Worm (Caenorhabditis elegans) whole organism, mixed stage, embryonic: ENCODE results near the gene T02H6.3.

Experiments
- M03D4.4 ChIP-seq: sonication (generic microtip); optimal IDR thresholded peaks from 2 replicates; lab custom pipeline; 2017; ENCODE audit warnings: mild to moderate bottlenecking, missing genetic modification characterization, missing compliant biosample characterization
- ceh-39 ChIP-seq: fragments of 150-350 bp; optimal IDR thresholded peaks from 2 replicates; lab custom pipeline; 2014; ENCODE audit warnings: missing biosample characterization, missing genetic modification characterization
- ham-2 ChIP-seq: fragments of 200-800 bp; sonication (Bioruptor generic); optimal IDR thresholded peaks from 2 replicates; lab custom pipeline; 2018; ENCODE audit warnings: mild to moderate bottlenecking, missing genetic modification characterization, missing compliant biosample characterization
- lin-13 ChIP-seq: fragments of 150-350 bp; optimal IDR thresholded peaks from 2 replicates; lab custom pipeline; 2014; ENCODE audit warnings: missing biosample characterization, missing genetic modification characterization
- mep-1 ChIP-seq: fragments of 150-350 bp; optimal IDR thresholded peaks from 2 replicates; lab custom pipeline; 2017; ENCODE audit warnings: missing biosample characterization, missing genetic modification reagents, missing genetic modification characterization, inconsistent platforms
- nhr-12 ChIP-seq: fragments of 150-350 bp; optimal IDR thresholded peaks from 2 replicates; lab custom pipeline; 2014; ENCODE audit warnings: missing biosample characterization, missing genetic modification characterization
- pha-4 ChIP-seq: fragments of 150-350 bp; optimal IDR thresholded peaks from 2 replicates; lab custom pipeline; 2018; ENCODE audit warnings: missing biosample characterization, missing genetic modification reagents, missing genetic modification characterization

- TF ChIP-seq ham-2 = no peak
- TF ChIP-seq pha-4 (tag; lab: Kevin White, UChicago) = no peak
- no peak for TF ChIP-seq ceh-39
- no peak for TF ChIP-seq mep-1 (tag; lab: Kevin White, UChicago)
- TF ChIP-seq M03D4.4 = no peak
- TF ChIP-seq nhr-12 (tag; lab: Kevin White, UChicago) = no peak
- TF ChIP-seq lin-13 (tag; lab: Kevin White, UChicago) = no peak
Observed at ce11 chrII:671025-671424, 20.6 kb upstream of the T02H6.3 start, which contains the start of gene sri-46.
